Worm (Caenorhabditis elegans) whole organism, L4 larva: ENCODE results near the gene tsp-3.

Experiments
- nhr-48 ChIP-seq: sonication (generic microtip); optimal IDR thresholded peaks from 2 replicates; lab custom pipeline; 2016; ENCODE audit warnings: mild to moderate bottlenecking, missing genetic modification characterization, missing compliant biosample characterization
- unc-62 ChIP-seq, 3 experiments: fragments of 150-350 bp in 1 of 3; sonication (generic microtip); optimal IDR thresholded peaks in 2 of 3; peaks in 1 of 3; 1 replicate in 1 of 3; 2 replicates in 2 of 3; lab custom pipeline; 2014 to 2017; ENCODE audit warnings: missing biosample characterization in 3 of 3, missing genetic modification characterization in 3 of 3, missing genetic modification reagents in 3 of 3, missing genotype in 1 of 3
- vab-7 ChIP-seq: fragments of 200-800 bp; sonication (Bioruptor generic); IDR thresholded peaks from 2 replicates; pipeline ENCODE4 v1.3.6; 2022; ENCODE audit warnings: missing genetic modification reagents, missing genetic modification characterization, missing compliant biosample characterization

ce11 chrIII:13262987-13263386 lies 50.5 kb downstream of the tsp-3 start, which contains the start of gene F56A8.4:
- TF ChIP-seq nhr-48 (no peak), vab-7 (GFP tag; lab: Robert Waterston, UW) (no peak), unc-62 (GFP tag; optimal IDR thresholded peaks at IDR 0.05 in 1 of 2; lab: Kevin White, UChicago) (no peak), unc-62 (tag; optimal IDR thresholded peaks at IDR 0.05; lab: Kevin White, UChicago) (no peak)
